Fruit fly (Drosophila melanogaster): ENCODE data around the gene CG17075.

Gene CG17075

dm6 chr2L:285596-286023, 18.3 kb upstream of the CG17075 start (continued):
- TF ChIP-seq phol (tag; optimal IDR thresholded peaks at IDR 0.05) (peak; percentile 29), Adf1 (GFP tag; IDR thresholded peaks at IDR 0.05) (no peak; the same call in 1 of the 2 replicates), CG11723 (GFP tag; optimal IDR thresholded peaks at IDR 0.05) (no peak), cwo (GFP tag; optimal IDR thresholded peaks at IDR 0.05) (peak; percentile 52), Dfd (GFP tag; optimal IDR thresholded peaks at IDR 0.05) (no peak), stwl (tag; optimal IDR thresholded peaks at IDR 0.05) (peak; percentile 77), CG8089 (GFP tag; optimal IDR thresholded peaks at IDR 0.05) (peak; percentile 27), jigr1 (GFP tag; IDR thresholded peaks at IDR 0.05) (no peak), lbe (GFP tag; optimal IDR thresholded peaks at IDR 0.05) (no peak), ap (GFP tag; IDR thresholded peaks at IDR 0.05) (no peak), CG9876 (GFP tag; optimal IDR thresholded peaks at IDR 0.05) (no peak), CG1024 (GFP tag; IDR thresholded peaks at IDR 0.05) (no peak), CG11560 (tag; IDR thresholded peaks at IDR 0.05) (no peak), CG30403 (GFP tag; optimal IDR thresholded peaks at IDR 0.05) (peak; percentile 59), row (GFP tag; IDR thresholded peaks at IDR 0.05) (peak; percentile 73), Gug (GFP tag; IDR thresholded peaks at IDR 0.05) (no peak), zf30C (GFP tag; optimal IDR thresholded peaks at IDR 0.05) (no peak), Fer1 (GFP tag; optimal IDR thresholded peaks at IDR 0.05) (peak; percentile 69), Spps (tag; optimal IDR thresholded peaks at IDR 0.05) (peak; percentile 38), hbn (GFP tag; IDR thresholded peaks at IDR 0.05; ENCODE audit: partially characterized antibody) (0 out of 2 replicates have a peak, but pooled peaks have one; percentile 15), fd64A (GFP tag; optimal IDR thresholded peaks at IDR 0.05) (peak; percentile 16), Doc2 (GFP tag; IDR thresholded peaks at IDR 0.05) (no peak), Dip2 (GFP tag; IDR thresholded peaks at IDR 0.05) (no peak), maf-S (GFP tag; optimal IDR thresholded peaks at IDR 0.05) (peak; percentile 33), tin (GFP tag; optimal IDR thresholded peaks at IDR 0.05) (peak; percentile 47), Fer3 (tag; optimal IDR thresholded peaks at IDR 0.05) (peak; percentile 45), CG3163 (GFP tag; optimal IDR thresholded peaks at IDR 0.05) (no peak), ham (GFP tag; IDR thresholded peaks at IDR 0.05) (no peak), CG11695 (GFP tag; IDR thresholded peaks at IDR 0.05) (no peak), Nf-YB (GFP tag; optimal IDR thresholded peaks at IDR 0.05) (peak; percentile 44), Drgx (GFP tag; IDR thresholded peaks at IDR 0.05) (0 out of 2 replicates have a peak, but pooled peaks have one; percentile 25), CG12155 (GFP tag; optimal IDR thresholded peaks at IDR 0.05) (peak; percentile 34), psq (GFP tag; optimal IDR thresholded peaks at IDR 0.05) (no peak), wek (GFP tag; optimal IDR thresholded peaks at IDR 0.05) (no peak), Scr (GFP tag; IDR thresholded peaks at IDR 0.05; ENCODE audit: partially characterized antibody) (peak; percentile 20; the same call in 1 of the 2 replicates), CG11696 (GFP tag; IDR thresholded peaks at IDR 0.05) (no peak), nmo (GFP tag; optimal IDR thresholded peaks at IDR 0.05) (peak; percentile 46), CG7987 (GFP tag; optimal IDR thresholded peaks at IDR 0.05) (peak; percentile 54), CG3281 (GFP tag; optimal IDR thresholded peaks at IDR 0.05) (peak; percentile 65), CG10654 (GFP tag; optimal IDR thresholded peaks at IDR 0.05) (no peak), CG5245 (GFP tag; optimal IDR thresholded peaks at IDR 0.05) (peak; percentile 25), insv (GFP tag; optimal IDR thresholded peaks at IDR 0.05) (no peak), Ptx1 (GFP tag; IDR thresholded peaks at IDR 0.05) (peak; percentile 45; the same call in 1 of the 2 replicates), fru (optimal IDR thresholded peaks at IDR 0.05) (no peak), CG15696 (tag; optimal IDR thresholded peaks at IDR 0.05) (peak; percentile 7), gro (GFP tag; optimal IDR thresholded peaks at IDR 0.05) (peak; percentile 59), CG10274 (GFP tag; optimal IDR thresholded peaks at IDR 0.05) (no peak), CG4424 (GFP tag; optimal IDR thresholded peaks at IDR 0.05) (no peak), Sox102F (GFP tag; optimal IDR thresholded peaks at IDR 0.05) (peak; percentile 46), CHES-1-like (GFP tag; optimal IDR thresholded peaks at IDR 0.05) (peak; percentile 62), CG1647 (GFP tag; optimal IDR thresholded peaks at IDR 0.05) (no peak), gfzf (GFP tag; optimal IDR thresholded peaks at IDR 0.05) (peak; percentile 85)
